Fruit fly (Drosophila melanogaster) whole organism, pupa: Measurements from ENCODE around the gene CG2680.

ENCODE experiments used
- CG10348 ChIP-seq: fragments of 200-800 bp; sonication (Bioruptor generic); IDR thresholded peaks from 2 replicates; pipeline ENCODE4 v1.3.6; 2022; ENCODE audit warnings: missing biosample characterization, missing genetic modification characterization
- CG12605 ChIP-seq: fragments of 200-800 bp; sonication (Bioruptor generic); IDR thresholded peaks from 2 replicates; pipeline ENCODE4 v1.3.6; 2022; ENCODE audit warnings: missing biosample characterization, missing genetic modification characterization
- CG13204 ChIP-seq: fragments of 200-800 bp; sonication (Bioruptor generic); optimal IDR thresholded peaks from 2 replicates; lab custom pipeline; 2018; ENCODE audit warnings: missing biosample characterization, mild to moderate bottlenecking, missing genetic modification characterization, moderate library complexity
- CG14655 ChIP-seq: fragments of 200-800 bp; sonication (Bioruptor generic); optimal IDR thresholded peaks from 3 replicates; lab custom pipeline; 2017; ENCODE audit warnings: mild to moderate bottlenecking, missing biosample characterization, missing genetic modification reagents, missing genetic modification characterization
- CG15710 ChIP-seq: fragments of 200-800 bp; sonication (Bioruptor generic); optimal IDR thresholded peaks from 2 replicates; lab custom pipeline; 2018; ENCODE audit warnings: missing biosample characterization, mild to moderate bottlenecking, missing genetic modification characterization, moderate library complexity
- CG17806 ChIP-seq: fragments of 200-800 bp; sonication (Bioruptor generic); optimal IDR thresholded peaks from 2 replicates; lab custom pipeline; 2018; ENCODE audit warnings: missing biosample characterization, mild to moderate bottlenecking, missing genetic modification characterization, moderate library complexity
- CG32121 ChIP-seq: fragments of 200-800 bp; sonication (Bioruptor generic); IDR thresholded peaks from 2 replicates; pipeline ENCODE4 v1.3.6; 2022; ENCODE audit warnings: missing biosample characterization, missing genetic modification characterization
- CG34367 ChIP-seq: fragments of 200-800 bp; sonication (Bioruptor generic); optimal IDR thresholded peaks from 2 replicates; lab custom pipeline; 2018; ENCODE audit warnings: missing biosample characterization, mild to moderate bottlenecking, missing genetic modification characterization
- CG4496 ChIP-seq: fragments of 200-800 bp; sonication (Bioruptor generic); IDR thresholded peaks from 3 replicates; pipeline ENCODE4 v1.3.6; 2022; ENCODE audit warnings: missing biosample characterization, missing genetic modification characterization
- CG8159 ChIP-seq: fragments of 200-800 bp; sonication (Bioruptor generic); optimal IDR thresholded peaks from 3 replicates; lab custom pipeline; 2018; ENCODE audit warnings: missing biosample characterization, mild to moderate bottlenecking, missing genetic modification characterization, moderate library complexity
- CG8301 ChIP-seq: fragments of 200-800 bp; sonication (Bioruptor generic); optimal IDR thresholded peaks from 2 replicates; lab custom pipeline; 2018; ENCODE audit warnings: missing biosample characterization, mild to moderate bottlenecking, missing genetic modification characterization
- CG9948 ChIP-seq: fragments of 200-800 bp; sonication (Bioruptor generic); optimal IDR thresholded peaks from 2 replicates; lab custom pipeline; 2018; ENCODE audit warnings: missing biosample characterization, mild to moderate bottlenecking, missing genetic modification characterization, moderate library complexity
- D1 ChIP-seq: fragments of 200-800 bp; sonication (Bioruptor generic); optimal IDR thresholded peaks from 2 replicates; lab custom pipeline; 2018; ENCODE audit warnings: missing biosample characterization, mild to moderate bottlenecking, missing genetic modification characterization, moderate library complexity
- EcR ChIP-seq: fragments of 200-800 bp; sonication (Bioruptor generic); optimal IDR thresholded peaks from 3 replicates; lab custom pipeline; 2019; ENCODE audit warnings: missing biosample characterization, missing genetic modification characterization, mild to moderate bottlenecking, moderate library complexity, missing genetic modification reagents
- Ets98B ChIP-seq: fragments of 200-800 bp; sonication (Bioruptor generic); IDR thresholded peaks from 2 replicates; pipeline ENCODE4 v1.3.6; 2022; ENCODE audit warnings: missing biosample characterization, missing genetic modification characterization
- Pif1A ChIP-seq: fragments of 200-800 bp; sonication (Bioruptor generic); optimal IDR thresholded peaks from 3 replicates; lab custom pipeline; 2016; ENCODE audit warnings: missing biosample characterization, missing genetic modification characterization
- Pif1B ChIP-seq: fragments of 200-800 bp; sonication (Bioruptor generic); optimal IDR thresholded peaks from 3 replicates; lab custom pipeline; 2016; ENCODE audit warnings: missing biosample characterization, missing genetic modification characterization
- Snoo ChIP-seq: fragments of 200-800 bp; sonication (Bioruptor generic); optimal IDR thresholded peaks from 3 replicates; lab custom pipeline; 2017; ENCODE audit warnings: missing biosample characterization, mild to moderate bottlenecking, missing genetic modification characterization, inconsistent platforms
- fd96Ca ChIP-seq: fragments of 200-800 bp; sonication (Bioruptor generic); IDR thresholded peaks from 3 replicates; pipeline ENCODE4 v1.3.6; 2022; ENCODE audit warnings: missing biosample characterization, missing genetic modification characterization
- gl ChIP-seq: fragments of 200-800 bp; sonication (Bioruptor generic); optimal IDR thresholded peaks from 2 replicates; lab custom pipeline; 2018; ENCODE audit warnings: missing biosample characterization, mild to moderate bottlenecking, missing genetic modification characterization
- rn ChIP-seq: fragments of 200-800 bp; sonication (Bioruptor generic); IDR thresholded peaks from 2 replicates; pipeline ENCODE4 v1.3.6; 2022; ENCODE audit warnings: missing biosample characterization, missing genetic modification characterization

The CG2680 gene

dm6 chrX:2682832-2683231 is 24.4 kb downstream of the CG2680 start, which contains the start of gene CG2652:
Gene CG2652, minus strand, starts transcription at chrX:2682932.
- TF ChIP-seq CG4496 (GFP tag; lab: Robert Waterston, UW) (no peak), CG34367 (tag; lab: Kevin White, UChicago) (no peak), gl (tag; lab: Kevin White, UChicago) (no peak), EcR (GFP tag; lab: Kevin White, UChicago) (no peak), CG32121 (GFP tag; lab: Robert Waterston, UW) (no peak), rn (GFP tag; lab: Robert Waterston, UW) (no peak), Pif1B (GFP tag; lab: Kevin White, UChicago) (no peak), Pif1A (GFP tag; lab: Kevin White, UChicago) (no peak), CG12605 (GFP tag; lab: Robert Waterston, UW) (no peak)

dm6 chrX:2681601-2682000 is 25.6 kb downstream of the CG2680 start, which contains the start of gene HLH3B:
Gene HLH3B, minus strand, starts transcription at chrX:2681723.
- TF ChIP-seq CG34367 (tag; lab: Kevin White, UChicago) = no peak
- TF ChIP-seq CG4496 (GFP tag; lab: Robert Waterston, UW) = no peak
- TF ChIP-seq CG14655 (GFP tag; lab: Kevin White, UChicago) = no peak

- peak; percentile 59; the same call in 2 of the 3 replicates for TF ChIP-seq CG4496 (GFP tag; lab: Robert Waterston, UW)
- TF ChIP-seq CG13204 (GFP tag; lab: Kevin White, UChicago) = no peak
Measured at dm6 chrX:2677024-2677589, 30.1 kb downstream of the CG2680 start.

- TF ChIP-seq D1 (tag; lab: Kevin White, UChicago) = no peak
- no peak for TF ChIP-seq CG8301 (tag; lab: Kevin White, UChicago)
- TF ChIP-seq CG14655 (GFP tag; lab: Kevin White, UChicago) = no peak
- no peak for TF ChIP-seq fd96Ca (GFP tag; lab: Robert Waterston, UW)
- TF ChIP-seq CG8159 (tag; lab: Kevin White, UChicago) = no peak
- TF ChIP-seq CG9948 (tag; lab: Kevin White, UChicago) = no peak
- no peak for TF ChIP-seq rn (GFP tag; lab: Robert Waterston, UW)
- TF ChIP-seq CG17806 (tag; lab: Kevin White, UChicago) = no peak
- TF ChIP-seq Ets98B (GFP tag; lab: Robert Waterston, UW) = no peak
- TF ChIP-seq Snoo (tag; lab: Kevin White, UChicago) = no peak
- TF ChIP-seq, all 21 proteins: peak for 0
Measured at dm6 chrX:2663416-2663815, 43.8 kb downstream of the CG2680 start.

dm6 chrX:2662540-2663133 is 44.6 kb downstream of the CG2680 start:
- no peak for TF ChIP-seq CG8159 (tag; lab: Kevin White, UChicago)
- no peak for TF ChIP-seq CG8301 (tag; lab: Kevin White, UChicago)
- no peak for TF ChIP-seq Pif1A (GFP tag; lab: Kevin White, UChicago)
- no peak for TF ChIP-seq CG32121 (GFP tag; lab: Robert Waterston, UW)
- no peak for TF ChIP-seq CG34367 (tag; lab: Kevin White, UChicago)
- no peak for TF ChIP-seq fd96Ca (GFP tag; lab: Robert Waterston, UW)
- no peak for TF ChIP-seq Snoo (tag; lab: Kevin White, UChicago)
- TF ChIP-seq rn (GFP tag; lab: Robert Waterston, UW) = no peak
- TF ChIP-seq CG15710 = no peak
- TF ChIP-seq Ets98B (GFP tag; lab: Robert Waterston, UW) = no peak
- no peak for TF ChIP-seq CG12605 (GFP tag; lab: Robert Waterston, UW)
- TF ChIP-seq CG4496 (GFP tag; lab: Robert Waterston, UW) = no peak

- peak; percentile 66 for TF ChIP-seq EcR (GFP tag; lab: Kevin White, UChicago)
- no peak for TF ChIP-seq CG15710
- TF ChIP-seq CG8301 (tag; lab: Kevin White, UChicago) = no peak
- TF ChIP-seq fd96Ca (GFP tag; lab: Robert Waterston, UW) = no peak
- 0 out of 2 replicates have a peak, but pooled peaks have one; percentile 11 for TF ChIP-seq Ets98B (GFP tag; lab: Robert Waterston, UW)
- no peak for TF ChIP-seq CG10348 (GFP tag; lab: Robert Waterston, UW)
- TF ChIP-seq Pif1A (GFP tag; lab: Kevin White, UChicago) = no peak
- no peak for TF ChIP-seq CG8159 (tag; lab: Kevin White, UChicago)
Measured at dm6 chrX:2661758-2662157, 45.5 kb downstream of the CG2680 start.
